Worm (Caenorhabditis elegans) whole organism, L4 larva: ENCODE results near the gene T20D3.14.

Source experiments
- F26F4.8 ChIP-seq: fragments of 200-800 bp; sonication (Bioruptor generic); conservative IDR thresholded peaks from 2 replicates; pipeline ENCODE4 v1.3.6; 2022; ENCODE audit warnings: missing genetic modification characterization, missing compliant biosample characterization
- F49E8.2 ChIP-seq: sonication (generic microtip); optimal IDR thresholded peaks from 2 replicates; lab custom pipeline; 2016; ENCODE audit warnings: missing compliant biosample characterization, mild to moderate bottlenecking, missing genetic modification characterization, borderline replicate concordance
- Y105C5A.15 ChIP-seq: fragments of 200-800 bp; sonication (Bioruptor generic); IDR thresholded peaks from 2 replicates; pipeline ENCODE4 v1.3.6; 2022; ENCODE audit warnings: missing genetic modification characterization, missing compliant biosample characterization
- Y48G9A.11 ChIP-seq: fragments of 200-800 bp; sonication (Bioruptor generic); IDR thresholded peaks from 2 replicates; pipeline ENCODE4 v1.3.6; 2022; ENCODE audit warnings: missing genetic modification reagents, missing genetic modification characterization, missing compliant biosample characterization
- Y5F2A.4 ChIP-seq: fragments of 200-800 bp; sonication (Bioruptor generic); optimal IDR thresholded peaks from 2 replicates; lab custom pipeline; 2018; ENCODE audit warnings: mild to moderate bottlenecking, missing genetic modification characterization, missing compliant biosample characterization
- ZK337.2 ChIP-seq: fragments of 200-800 bp; sonication (Bioruptor generic); IDR thresholded peaks from 2 replicates; pipeline ENCODE4 v1.3.6; 2022; ENCODE audit warnings: missing genetic modification reagents, missing genetic modification characterization, missing compliant biosample characterization
- ama-1 ChIP-seq: fragments of 150-350 bp; optimal IDR thresholded peaks from 2 replicates; lab custom pipeline; 2014; ENCODE audit warnings: inconsistent platforms, mixed read lengths
- arid-1 ChIP-seq: fragments of 200-800 bp; sonication (Bioruptor generic); conservative IDR thresholded peaks from 2 replicates; pipeline ENCODE4 v1.3.6; 2022; ENCODE audit warnings: missing genetic modification reagents, missing genetic modification characterization, missing compliant biosample characterization
- attf-4 ChIP-seq: sonication (generic microtip); optimal IDR thresholded peaks from 3 replicates; lab custom pipeline; 2017; ENCODE audit warnings: missing biosample characterization, missing genetic modification characterization
- ceh-28 ChIP-seq: fragments of 150-350 bp; optimal IDR thresholded peaks from 2 replicates; lab custom pipeline; 2014; ENCODE audit warnings: missing biosample characterization, missing genetic modification reagents, missing genetic modification characterization
- daf-16 ChIP-seq, 3 experiments: sonication (generic microtip); optimal IDR thresholded peaks; 2 replicates each; lab custom pipeline; 2016 to 2017; ENCODE audit warnings: missing genetic modification characterization in 3 of 3, missing genetic modification reagents in 3 of 3, mild to moderate bottlenecking in 2 of 3, missing compliant biosample characterization in 2 of 3, missing biosample characterization in 1 of 3, moderate library complexity in 1 of 3
- daf-19 ChIP-seq: fragments of 200-800 bp; sonication (Bioruptor generic); conservative IDR thresholded peaks from 2 replicates; pipeline ENCODE4 v1.3.6; 2022; ENCODE audit warnings: missing genetic modification characterization, missing compliant biosample characterization
- dmd-6 ChIP-seq: fragments of 200-800 bp; sonication (Bioruptor generic); IDR thresholded peaks from 2 replicates; pipeline ENCODE4 v1.3.6; 2022; ENCODE audit warnings: missing genetic modification reagents, missing genetic modification characterization, missing compliant biosample characterization
- dpl-1 ChIP-seq: fragments of 150-350 bp; optimal IDR thresholded peaks from 2 replicates; lab custom pipeline; 2014; ENCODE audit warnings: missing biosample characterization, missing genetic modification reagents, missing genetic modification characterization
- egl-27 ChIP-seq: sonication (generic microtip); optimal IDR thresholded peaks from 3 replicates; lab custom pipeline; 2017; ENCODE audit warnings: missing biosample characterization, missing genetic modification reagents, missing genetic modification characterization
- egl-43 ChIP-seq: fragments of 200-800 bp; sonication (Bioruptor generic); IDR thresholded peaks from 2 replicates; pipeline ENCODE4 v1.3.6; 2022; ENCODE audit warnings: missing genetic modification reagents, missing genetic modification characterization, missing compliant biosample characterization
- fkh-10 ChIP-seq: fragments of 150-350 bp; optimal IDR thresholded peaks from 2 replicates; lab custom pipeline; 2014; ENCODE audit warnings: missing biosample characterization, missing genetic modification reagents, missing genetic modification characterization
- gei-8 ChIP-seq: fragments of 200-800 bp; sonication (Bioruptor generic); optimal IDR thresholded peaks from 2 replicates; lab custom pipeline; 2018; ENCODE audit warnings: mild to moderate bottlenecking, missing genetic modification characterization, missing compliant biosample characterization
- hlh-30 ChIP-seq: sonication (generic microtip); optimal IDR thresholded peaks from 2 replicates; lab custom pipeline; 2017; ENCODE audit warnings: antibody characterized with exemption, mild to moderate bottlenecking, missing genetic modification characterization, missing compliant biosample characterization; ENCODE audit not compliant: insufficient read depth
- lin-13 ChIP-seq: fragments of 150-350 bp; optimal IDR thresholded peaks from 2 replicates; lab custom pipeline; 2014; ENCODE audit warnings: missing biosample characterization, missing genetic modification reagents, missing genetic modification characterization
- lin-29 ChIP-seq: fragments of 200-800 bp; sonication (Bioruptor generic); IDR thresholded peaks from 2 replicates; pipeline ENCODE4 v1.3.6; 2022; ENCODE audit warnings: missing genetic modification reagents, missing genetic modification characterization, missing compliant biosample characterization
- lin-38 ChIP-seq: fragments of 200-800 bp; sonication (Bioruptor generic); IDR thresholded peaks from 2 replicates; pipeline ENCODE4 v1.3.6; 2022; ENCODE audit warnings: missing genetic modification reagents, missing genetic modification characterization, missing compliant biosample characterization
- lir-3 ChIP-seq: sonication (generic microtip); optimal IDR thresholded peaks from 2 replicates; lab custom pipeline; 2016; ENCODE audit warnings: mild to moderate bottlenecking, missing genetic modification characterization, missing compliant biosample characterization
- lsy-2 ChIP-seq, 2 experiments: fragments of 150-350 bp in 1 of 2; sonication (generic microtip) in 1 of 2; optimal IDR thresholded peaks; 2 replicates each; lab custom pipeline; 2014 to 2017; ENCODE audit warnings: missing biosample characterization in 2 of 2, missing genetic modification characterization in 2 of 2
- madf-9 ChIP-seq: fragments of 200-800 bp; sonication (Bioruptor generic); conservative IDR thresholded peaks from 2 replicates; pipeline ENCODE4 v1.3.6; 2022; ENCODE audit warnings: missing genetic modification reagents, missing genetic modification characterization, missing compliant biosample characterization
- mdt-29 ChIP-seq: fragments of 200-800 bp; sonication (Bioruptor generic); IDR thresholded peaks from 2 replicates; pipeline ENCODE4 v1.3.6; 2022; ENCODE audit warnings: missing genetic modification reagents, missing genetic modification characterization, missing compliant biosample characterization
- mxl-2 ChIP-seq: fragments of 200-800 bp; sonication (Bioruptor generic); conservative IDR thresholded peaks from 2 replicates; pipeline ENCODE4 v1.3.6; 2022; ENCODE audit warnings: missing genetic modification reagents, missing genetic modification characterization, missing compliant biosample characterization
- nhr-102 ChIP-seq: sonication (generic microtip); optimal IDR thresholded peaks from 2 replicates; lab custom pipeline; 2016; ENCODE audit warnings: mild to moderate bottlenecking, missing genetic modification characterization, moderate library complexity, missing compliant biosample characterization
- nhr-111 ChIP-seq: fragments of 200-800 bp; sonication (Bioruptor generic); optimal IDR thresholded peaks from 2 replicates; lab custom pipeline; 2018; ENCODE audit warnings: mild to moderate bottlenecking, missing genetic modification characterization, missing compliant biosample characterization
- nhr-25 ChIP-seq: sonication (generic microtip); optimal IDR thresholded peaks from 2 replicates; lab custom pipeline; 2017; ENCODE audit warnings: missing genetic modification characterization, mild to moderate bottlenecking, missing compliant biosample characterization, antibody characterized with exemption, moderate library complexity, borderline replicate concordance; ENCODE audit not compliant: insufficient read depth
- nhr-28 ChIP-seq: fragments of 150-350 bp; optimal IDR thresholded peaks from 2 replicates; lab custom pipeline; 2014; ENCODE audit warnings: missing biosample characterization, missing genetic modification characterization
- nhr-48 ChIP-seq: sonication (generic microtip); optimal IDR thresholded peaks from 2 replicates; lab custom pipeline; 2016; ENCODE audit warnings: mild to moderate bottlenecking, missing genetic modification characterization, missing compliant biosample characterization
- nhr-77 ChIP-seq: fragments of 150-350 bp; optimal IDR thresholded peaks from 2 replicates; lab custom pipeline; 2014; ENCODE audit warnings: missing biosample characterization, missing genetic modification characterization
- pha-4 ChIP-seq, 2 experiments: fragments of 150-350 bp in 1 of 2; fragments of 200-800 bp in 1 of 2; sonication (Bioruptor generic) in 1 of 2; IDR thresholded peaks in 1 of 2; optimal IDR thresholded peaks in 1 of 2; 2 replicates each; pipeline versions ENCODE4 v1.3.6 to Lab custom; 2014 to 2022; ENCODE audit warnings: missing genetic modification characterization in 2 of 2, missing genetic modification reagents in 2 of 2, missing biosample characterization in 1 of 2, missing compliant biosample characterization in 1 of 2
- set-16 ChIP-seq: fragments of 200-800 bp; sonication (Bioruptor generic); IDR thresholded peaks from 2 replicates; pipeline ENCODE4 v1.3.6; 2022; ENCODE audit warnings: missing genetic modification reagents, missing genetic modification characterization, missing compliant biosample characterization
- skn-1 ChIP-seq: fragments of 150-350 bp; optimal IDR thresholded peaks from 2 replicates; lab custom pipeline; 2014; ENCODE audit warnings: missing biosample characterization, missing genetic modification characterization
- snpc-1.2 ChIP-seq: fragments of 200-800 bp; sonication (Bioruptor generic); IDR thresholded peaks from 2 replicates; pipeline ENCODE4 v1.3.6; 2022; ENCODE audit warnings: missing genetic modification reagents, missing genetic modification characterization, missing compliant biosample characterization
- snpc-4 ChIP-seq: fragments of 150-350 bp; optimal IDR thresholded peaks from 2 replicates; lab custom pipeline; 2014; ENCODE audit warnings: missing biosample characterization, missing genetic modification characterization
- tra-1 ChIP-seq: fragments of 200-800 bp; sonication (Bioruptor generic); IDR thresholded peaks from 2 replicates; pipeline ENCODE4 v1.3.6; 2022; ENCODE audit warnings: missing genetic modification reagents, missing genetic modification characterization, missing compliant biosample characterization
- unc-62 ChIP-seq, 3 experiments: fragments of 150-350 bp in 1 of 3; sonication (generic microtip); optimal IDR thresholded peaks in 2 of 3; peaks in 1 of 3; 1 replicate in 1 of 3; 2 replicates in 2 of 3; lab custom pipeline; 2014 to 2017; ENCODE audit warnings: missing biosample characterization in 3 of 3, missing genetic modification characterization in 3 of 3, missing genetic modification reagents in 3 of 3, missing genotype in 1 of 3
- zfp-2 ChIP-seq: sonication (generic microtip); optimal IDR thresholded peaks from 2 replicates; lab custom pipeline; 2016; ENCODE audit warnings: mild to moderate bottlenecking, missing genetic modification characterization, missing compliant biosample characterization
- ztf-7 ChIP-seq: fragments of 150-350 bp; optimal IDR thresholded peaks from 2 replicates; lab custom pipeline; 2014; ENCODE audit warnings: missing biosample characterization, missing genetic modification characterization

The T20D3.14 gene

ce11 chrIV:9321039-9321851 is 14.5 kb downstream of the T20D3.14 start, which contains the start of the genes F49C12.12 and vha-17 (continued):
- no peak for TF ChIP-seq tra-1 (GFP tag; lab: Robert Waterston, UW)
- TF ChIP-seq lsy-2 (tag; optimal IDR thresholded peaks at IDR 0.05; lab: Kevin White, UChicago) = peak in 1 of 2 experiments; percentile 56
- no peak for TF ChIP-seq nhr-25
- TF ChIP-seq dpl-1 = peak; percentile 7
- TF ChIP-seq lin-38 = peak; percentile 26; the same call in 1 of the 2 replicates
- TF ChIP-seq nhr-48 = no peak
- TF ChIP-seq madf-9 (GFP tag; lab: Robert Waterston, UW) = no peak
- no peak for TF ChIP-seq skn-1 (tag; lab: Kevin White, UChicago)
- peak; percentile 74 for TF ChIP-seq nhr-77 (tag; lab: Kevin White, UChicago)
- TF ChIP-seq lir-3 (tag; lab: Kevin White, UChicago) = no peak
- peak; percentile 66 for TF ChIP-seq hlh-30 (tag; lab: Kevin White, UChicago)
- no peak for TF ChIP-seq F26F4.8 (GFP tag; lab: Robert Waterston, UW)
- no peak for TF ChIP-seq snpc-1.2
- peak; percentile 19 for TF ChIP-seq nhr-28 (tag; lab: Kevin White, UChicago)
- no peak for TF ChIP-seq nhr-111 (GFP tag; lab: Kevin White, UChicago)
- TF ChIP-seq ceh-28 (tag; lab: Kevin White, UChicago) = peak; percentile 6
- no peak for TF ChIP-seq egl-27
- no peak for TF ChIP-seq ZK337.2
- TF ChIP-seq daf-19 (GFP tag; lab: Robert Waterston, UW) = no peak
- TF ChIP-seq fkh-10 (GFP tag; lab: Kevin White, UChicago) = no peak

ce11 chrIV:9320023-9320422 is 15.7 kb downstream of the T20D3.14 start:
- TF ChIP-seq Y105C5A.15 (GFP tag; lab: Robert Waterston, UW) (0 out of 2 replicates have a peak, but pooled peaks have one; percentile 40), mxl-2 (GFP tag; lab: Robert Waterston, UW) (no peak), Y48G9A.11 (GFP tag; lab: Robert Waterston, UW) (0 out of 2 replicates have a peak, but pooled peaks have one; percentile 30), ama-1 (lab: Kevin White, UChicago) (peak; percentile 31), unc-62 (GFP tag; optimal IDR thresholded peaks at IDR 0.05 in 1 of 2; lab: Kevin White, UChicago) (peak in 1 of 2 experiments; percentile 51), unc-62 (tag; optimal IDR thresholded peaks at IDR 0.05; lab: Kevin White, UChicago) (no peak), madf-9 (GFP tag; lab: Robert Waterston, UW) (no peak), daf-16 (GFP tag; optimal IDR thresholded peaks at IDR 0.05; lab: Kevin White, UChicago) (no peak), daf-16 (tag; optimal IDR thresholded peaks at IDR 0.05; lab: Kevin White, UChicago) (peak; percentile 18), gei-8 (GFP tag; lab: Kevin White, UChicago) (peak; percentile 30), arid-1 (GFP tag; lab: Robert Waterston, UW) (0 out of 2 replicates have a peak, but pooled peaks have one; percentile 41)

DNA sequence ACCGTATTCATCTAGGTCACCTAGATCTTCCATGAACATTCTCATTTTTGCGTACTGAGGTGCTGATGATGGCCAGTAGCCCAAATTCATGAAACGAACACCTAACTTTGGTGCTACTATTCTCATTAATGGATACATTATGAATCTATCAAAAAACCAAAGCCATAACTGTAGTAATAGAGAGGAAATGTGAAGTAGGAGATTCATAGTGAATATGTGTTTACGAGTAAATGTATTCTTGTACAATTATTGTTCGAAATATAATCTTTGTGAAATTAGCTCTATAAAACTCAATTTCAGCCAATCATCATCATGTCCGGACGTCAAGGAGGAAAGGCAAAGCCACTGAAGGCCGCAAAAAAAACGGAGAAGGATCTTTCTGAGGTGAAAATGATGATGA is 16.6 kb downstream of the T20D3.14 start, which contains the start of the genes F49C12.11 and nemt-1:
TSS of gene F49C12.11 (plus strand) at position 301 of the 400 bp plus-strand sequence.
TSS of gene nemt-1 (minus strand) at position 360 of the 400 bp plus-strand sequence.
- TF ChIP-seq pha-4 (GFP tag; IDR thresholded peaks at IDR 0.05; lab: Robert Waterston, UW) (no peak), pha-4 (tag; optimal IDR thresholded peaks at IDR 0.05; lab: Kevin White, UChicago) (no peak), nhr-102 (tag; lab: Kevin White, UChicago) (no peak), dmd-6 (GFP tag; lab: Robert Waterston, UW) (no peak), set-16 (no peak), F49E8.2 (tag; lab: Kevin White, UChicago) (no peak), zfp-2 (no peak), snpc-4 (no peak), lin-13 (GFP tag; lab: Kevin White, UChicago) (no peak), fkh-10 (GFP tag; lab: Kevin White, UChicago) (no peak), dpl-1 (no peak), lin-29 (GFP tag; lab: Robert Waterston, UW) (no peak), attf-4 (tag; lab: Kevin White, UChicago) (no peak), mdt-29 (GFP tag; lab: Robert Waterston, UW) (no peak), daf-19 (GFP tag; lab: Robert Waterston, UW) (no peak), Y5F2A.4 (GFP tag; lab: Kevin White, UChicago) (no peak), ZK337.2 (no peak), nhr-25 (no peak), ztf-7 (tag; lab: Kevin White, UChicago) (no peak), egl-43 (GFP tag; lab: Robert Waterston, UW) (no peak)
